Fruit fly (Drosophila melanogaster) whole organism, wandering third instar larva: ENCODE data around the gene Mpi.

Source experiments
- Abd-B ChIP-seq: fragments of >200 bp; optimal IDR thresholded peaks from 2 replicates; lab custom pipeline; 2017; ENCODE audit warnings: missing biosample characterization, missing genetic modification characterization
- CG32264 ChIP-seq: fragments of 200-800 bp; sonication (Bioruptor generic); optimal IDR thresholded peaks from 2 replicates; lab custom pipeline; 2016; ENCODE audit warnings: missing biosample characterization, missing genetic modification characterization
- CG9705 ChIP-seq: fragments of 200-800 bp; sonication (Bioruptor generic); optimal IDR thresholded peaks from 2 replicates; lab custom pipeline; 2018; ENCODE audit warnings: missing biosample characterization, mild to moderate bottlenecking, missing genetic modification characterization
- CrebA ChIP-seq: fragments of 200-800 bp; sonication (Bioruptor generic); optimal IDR thresholded peaks from 2 replicates; lab custom pipeline; 2016; ENCODE audit warnings: missing biosample characterization, mild to moderate bottlenecking, missing genetic modification characterization, borderline replicate concordance
- Dfd ChIP-seq: fragments of >200 bp; optimal IDR thresholded peaks from 2 replicates; lab custom pipeline; 2017; ENCODE audit warnings: missing biosample characterization, missing genetic modification characterization
- Dif ChIP-seq: fragments of 200-275, 200-300 bp; sonication (Bioruptor generic); optimal IDR thresholded peaks from 2 replicates; lab custom pipeline; 2018; ENCODE audit warnings: missing biosample characterization, missing genetic modification characterization; ENCODE audit not compliant: partially characterized antibody
- GATAd ChIP-seq: sonication (Bioruptor generic); optimal IDR thresholded peaks from 2 replicates; lab custom pipeline; 2016; ENCODE audit warnings: missing biosample characterization, missing genetic modification characterization
- HLH106 ChIP-seq: fragments of 200-800 bp; optimal IDR thresholded peaks from 3 replicates; lab custom pipeline; 2019; ENCODE audit warnings: missing biosample characterization, mild to moderate bottlenecking, missing genetic modification characterization, moderate library complexity
- Hnf4 ChIP-seq: fragments of 200-800 bp; sonication (Bioruptor generic); optimal IDR thresholded peaks from 2 replicates; lab custom pipeline; 2016; ENCODE audit warnings: missing biosample characterization, mild to moderate bottlenecking, missing genetic modification characterization
- Hr78 ChIP-seq: fragments of >200 bp; optimal IDR thresholded peaks from 2 replicates; lab custom pipeline; 2017; ENCODE audit warnings: missing biosample characterization, missing genetic modification characterization
- Hr83 ChIP-seq: fragments of 200-300 bp; sonication (Bioruptor generic); optimal IDR thresholded peaks from 2 replicates; lab custom pipeline; 2016; ENCODE audit warnings: missing biosample characterization, mild to moderate bottlenecking, missing genetic modification characterization, moderate library complexity; ENCODE audit not compliant: poor library complexity, severe bottlenecking
- Jra ChIP-seq: sonication (Bioruptor generic); optimal IDR thresholded peaks from 2 replicates; lab custom pipeline; 2016; ENCODE audit warnings: missing biosample characterization, missing genetic modification characterization
- Mio ChIP-seq: sonication (Bioruptor generic); optimal IDR thresholded peaks from 2 replicates; lab custom pipeline; 2016; ENCODE audit warnings: missing biosample characterization, missing genetic modification characterization
- Myc ChIP-seq: fragments of >200 bp; optimal IDR thresholded peaks from 2 replicates; lab custom pipeline; 2017
- N ChIP-seq: fragments of >200 bp; optimal IDR thresholded peaks from 2 replicates; lab custom pipeline; 2018; ENCODE audit warnings: missing biosample characterization, missing external identifiers, missing genetic modification characterization
- OdsH ChIP-seq: fragments of 200-800 bp; sonication (Bioruptor generic); optimal IDR thresholded peaks from 2 replicates; lab custom pipeline; 2016; ENCODE audit warnings: missing biosample characterization, mild to moderate bottlenecking, missing genetic modification characterization
- Rel ChIP-seq, 2 experiments: fragments of 200-800 bp; sonication (Bioruptor generic) in 1 of 2; optimal IDR thresholded peaks; 2 replicates in 1 of 2; 3 replicates in 1 of 2; lab custom pipeline; 2016 to 2019; ENCODE audit warnings: mild to moderate bottlenecking in 2 of 2, missing biosample characterization in 2 of 2, missing genetic modification characterization in 2 of 2, moderate library complexity in 1 of 2
- Sp1 ChIP-seq: fragments of 200-800 bp; sonication (Bioruptor generic); optimal IDR thresholded peaks from 3 replicates; lab custom pipeline; 2019; ENCODE audit warnings: missing biosample characterization, mild to moderate bottlenecking, missing genetic modification characterization, moderate library complexity
- Vsx2 ChIP-seq: fragments of 200-300, 225-300 bp; sonication (Bioruptor generic); optimal IDR thresholded peaks from 2 replicates; lab custom pipeline; 2018; ENCODE audit warnings: missing biosample characterization, missing genetic modification characterization; ENCODE audit not compliant: partially characterized antibody
- br ChIP-seq: fragments of 200-800 bp; sonication (Bioruptor generic); optimal IDR thresholded peaks from 2 replicates; lab custom pipeline; 2016; ENCODE audit warnings: missing biosample characterization, missing genetic modification characterization
- brk ChIP-seq: fragments of 200-800 bp; sonication (Bioruptor generic); optimal IDR thresholded peaks from 2 replicates; lab custom pipeline; 2016; ENCODE audit warnings: missing biosample characterization, mild to moderate bottlenecking, missing genetic modification characterization
- dl ChIP-seq, 2 experiments: fragments of 175-275, 200-275 bp in 1 of 2; fragments of 200-275 bp in 1 of 2; sonication (Bioruptor generic); optimal IDR thresholded peaks; lab custom pipeline; 2018; ENCODE audit warnings: mild to moderate bottlenecking in 2 of 2, missing biosample characterization in 2 of 2, missing genetic modification characterization in 2 of 2, moderate library complexity in 2 of 2; ENCODE audit not compliant: partially characterized antibody in 2 of 2, insufficient read depth in 1 of 2
- dmrt93B ChIP-seq: fragments of 200-800 bp; sonication (Bioruptor generic); optimal IDR thresholded peaks from 2 replicates; lab custom pipeline; 2018; ENCODE audit warnings: missing biosample characterization, mild to moderate bottlenecking, missing genetic modification characterization
- dsf ChIP-seq: sonication (Bioruptor generic); optimal IDR thresholded peaks from 2 replicates; lab custom pipeline; 2016; ENCODE audit warnings: missing biosample characterization, missing genetic modification characterization, borderline replicate concordance
- ey ChIP-seq: fragments of 200-800 bp; sonication (Bioruptor generic); optimal IDR thresholded peaks from 2 replicates; lab custom pipeline; 2016; ENCODE audit warnings: missing biosample characterization, missing genetic modification characterization
- foxo ChIP-seq, 2 experiments: fragments of 200-800 bp; sonication (Bioruptor generic); optimal IDR thresholded peaks; 2 replicates in 1 of 2; 3 replicates in 1 of 2; lab custom pipeline; 2016 to 2017; ENCODE audit warnings: missing biosample characterization in 2 of 2, missing genetic modification characterization in 2 of 2
- fru ChIP-seq: fragments of 200-800 bp; sonication (Bioruptor generic); optimal IDR thresholded peaks from 3 replicates; lab custom pipeline; 2016; ENCODE audit warnings: missing biosample characterization, mild to moderate bottlenecking, missing genetic modification characterization
- h ChIP-seq: fragments of 200-800 bp; sonication (Bioruptor generic); optimal IDR thresholded peaks from 3 replicates; lab custom pipeline; 2016; ENCODE audit warnings: missing biosample characterization, mild to moderate bottlenecking, missing genetic modification characterization
- jim ChIP-seq: fragments of 175-275, 200-325 bp; sonication (Bioruptor generic); optimal IDR thresholded peaks from 2 replicates; lab custom pipeline; 2016; ENCODE audit warnings: missing biosample characterization, mild to moderate bottlenecking, missing genetic modification characterization
- lola ChIP-seq: fragments of >200 bp; optimal IDR thresholded peaks from 2 replicates; lab custom pipeline; 2017; ENCODE audit warnings: missing biosample characterization, missing genetic modification characterization
- pan ChIP-seq: fragments of >200 bp; optimal IDR thresholded peaks from 2 replicates; lab custom pipeline; 2017
- psq ChIP-seq: fragments of 200-800 bp; sonication (Bioruptor generic); optimal IDR thresholded peaks from 3 replicates; lab custom pipeline; 2017; ENCODE audit warnings: missing biosample characterization, mild to moderate bottlenecking, missing genetic modification characterization, moderate library complexity
- rgr ChIP-seq: fragments of 200-800 bp; sonication (Bioruptor generic); optimal IDR thresholded peaks from 3 replicates; lab custom pipeline; 2016; ENCODE audit warnings: missing biosample characterization, mild to moderate bottlenecking, missing genetic modification characterization
- sage ChIP-seq: fragments of 200-800 bp; sonication (Bioruptor generic); optimal IDR thresholded peaks from 2 replicates; lab custom pipeline; 2016; ENCODE audit warnings: missing biosample characterization, mild to moderate bottlenecking, missing genetic modification characterization
- sv ChIP-seq: fragments of 200-800 bp; sonication (Bioruptor generic); optimal IDR thresholded peaks from 3 replicates; lab custom pipeline; 2016; ENCODE audit warnings: missing biosample characterization, missing genetic modification characterization
- tai ChIP-seq: sonication (Bioruptor generic); optimal IDR thresholded peaks from 2 replicates; lab custom pipeline; 2016; ENCODE audit warnings: missing biosample characterization, missing genetic modification characterization
- usp ChIP-seq: fragments of >200 bp; optimal IDR thresholded peaks from 2 replicates; lab custom pipeline; 2017; ENCODE audit warnings: missing biosample characterization, missing genetic modification characterization
- woc ChIP-seq: sonication (Bioruptor generic); optimal IDR thresholded peaks from 2 replicates; lab custom pipeline; 2016; ENCODE audit warnings: missing biosample characterization, mild to moderate bottlenecking, missing genetic modification characterization

Gene Mpi

dm6 chr3R:9777941-9778360 is 18.5 kb downstream of the Mpi start, which contains the start of gene RpS29:
Gene RpS29, plus strand, starts transcription at chr3R:9778042.
- TF ChIP-seq Dfd (GFP tag; lab: Kevin White, UChicago) (no peak), ey (peak; percentile 77), Mio (no peak), Vsx2 (no peak), CG32264 (GFP tag; lab: Kevin White, UChicago) (no peak), br (GFP tag; lab: Kevin White, UChicago) (peak; percentile 83), Dif (peak; percentile 28), Hr78 (GFP tag; lab: Kevin White, UChicago) (no peak), h (GFP tag; lab: Kevin White, UChicago) (peak; percentile 86), sv (GFP tag; lab: Kevin White, UChicago) (peak; percentile 83), dl (GFP tag; optimal IDR thresholded peaks at IDR 0.05; lab: Kevin White, UChicago; ENCODE audit: insufficient read depth in 1 of 2, partially characterized antibody in 2 of 2) (no peak), dmrt93B (GFP tag; lab: Kevin White, UChicago) (peak; percentile 74), Rel (GFP tag; optimal IDR thresholded peaks at IDR 0.05; lab: Kevin White, UChicago) (no peak), Rel (tag; optimal IDR thresholded peaks at IDR 0.05; lab: Kevin White, UChicago) (peak; percentile 69), Sp1 (GFP tag; lab: Kevin White, UChicago) (peak; percentile 72), OdsH (GFP tag; lab: Kevin White, UChicago) (peak; percentile 73), dsf (peak; percentile 48), rgr (peak; percentile 87), sage (no peak), Myc (lab: Kevin White, UChicago) (peak; percentile 70), Abd-B (GFP tag; lab: Kevin White, UChicago) (no peak), woc (GFP tag; lab: Kevin White, UChicago) (no peak), usp (GFP tag; lab: Kevin White, UChicago) (no peak), brk (no peak), psq (GFP tag; lab: Kevin White, UChicago) (peak; percentile 68), lola (GFP tag; lab: Kevin White, UChicago) (no peak), CrebA (GFP tag; lab: Kevin White, UChicago) (no peak), pan (lab: Kevin White, UChicago) (no peak), Hr83 (GFP tag; lab: Kevin White, UChicago) (peak; percentile 98), jim (GFP tag; lab: Kevin White, UChicago) (peak; percentile 92), tai (GFP tag; lab: Kevin White, UChicago) (no peak), Hnf4 (GFP tag; lab: Kevin White, UChicago) (peak; percentile 84), foxo (GFP tag; optimal IDR thresholded peaks at IDR 0.05; lab: Kevin White, UChicago) (peak in 1 of 2 experiments; percentile 91), GATAd (GFP tag; lab: Kevin White, UChicago) (no peak), fru (GFP tag; lab: Kevin White, UChicago) (peak; percentile 72), N (GFP tag; lab: Kevin White, UChicago) (no peak), CG9705 (GFP tag; lab: Kevin White, UChicago) (peak; percentile 85), HLH106 (tag; lab: Kevin White, UChicago) (peak; percentile 72), Jra (GFP tag; lab: Kevin White, UChicago) (peak; percentile 67)

- no peak for TF ChIP-seq dmrt93B (GFP tag; lab: Kevin White, UChicago)
- TF ChIP-seq tai (GFP tag; lab: Kevin White, UChicago), result no peak
- no peak for TF ChIP-seq HLH106 (tag; lab: Kevin White, UChicago)
- no peak for TF ChIP-seq brk
- no peak for TF ChIP-seq Dfd (GFP tag; lab: Kevin White, UChicago)
- no peak for TF ChIP-seq OdsH (GFP tag; lab: Kevin White, UChicago)
- no peak for TF ChIP-seq jim (GFP tag; lab: Kevin White, UChicago)
- TF ChIP-seq Dif, result no peak
- no peak for TF ChIP-seq CrebA (GFP tag; lab: Kevin White, UChicago)
- no peak for TF ChIP-seq woc (GFP tag; lab: Kevin White, UChicago)
- TF ChIP-seq Rel (GFP tag; optimal IDR thresholded peaks at IDR 0.05; lab: Kevin White, UChicago), result no peak
- no peak for TF ChIP-seq Rel (tag; optimal IDR thresholded peaks at IDR 0.05; lab: Kevin White, UChicago)
- TF ChIP-seq Hnf4 (GFP tag; lab: Kevin White, UChicago), result no peak
- TF ChIP-seq N (GFP tag; lab: Kevin White, UChicago), result no peak
- TF ChIP-seq usp (GFP tag; lab: Kevin White, UChicago), result no peak
- no peak for TF ChIP-seq Hr78 (GFP tag; lab: Kevin White, UChicago)
These were observed 20.3 kb downstream of the Mpi start, which contains the start of gene CG12947 for dm6 chr3R:9779764-9780163. Gene CG12947, plus strand, starts transcription at chr3R:9780064.
